Fruit fly (Drosophila melanogaster) whole organism, adult: ENCODE measurements around the gene Zn72D.
A peak's percentile ranks its signal among the peaks of the same experiment; 100 is the strongest.

Experiments used
- CG11617 ChIP-seq: fragments of 200-800 bp; sonication (Bioruptor generic); optimal IDR thresholded peaks from 2 replicates; lab custom pipeline; 2017; ENCODE audit warnings: mild to moderate bottlenecking, missing biosample characterization, missing genetic modification reagents, missing genetic modification characterization
- CG12768 ChIP-seq: fragments of 200-800 bp; sonication (Bioruptor generic); optimal IDR thresholded peaks from 2 replicates; lab custom pipeline; 2017; ENCODE audit warnings: missing biosample characterization, missing genetic modification characterization, mild to moderate bottlenecking, moderate library complexity, missing genetic modification reagents
- CG14711 ChIP-seq: fragments of 200-800 bp; sonication (Bioruptor generic); optimal IDR thresholded peaks from 2 replicates; lab custom pipeline; 2018; ENCODE audit warnings: missing biosample characterization, mild to moderate bottlenecking, missing genetic modification characterization, moderate library complexity
- CG1620 ChIP-seq: fragments of 200-800 bp; sonication (Bioruptor generic); optimal IDR thresholded peaks from 2 replicates; lab custom pipeline; 2016; ENCODE audit warnings: missing biosample characterization, missing genetic modification characterization
- CG33017 ChIP-seq: fragments of 200-800 bp; sonication (Bioruptor generic); optimal IDR thresholded peaks from 2 replicates; lab custom pipeline; 2018; ENCODE audit warnings: missing biosample characterization, mild to moderate bottlenecking, missing genetic modification characterization, moderate library complexity
- CG5204 ChIP-seq: fragments of 200-800 bp; sonication (Bioruptor generic); optimal IDR thresholded peaks from 2 replicates; lab custom pipeline; 2016; ENCODE audit warnings: missing biosample characterization, missing genetic modification characterization
- CG7045 ChIP-seq: fragments of 200-800 bp; sonication (Bioruptor generic); optimal IDR thresholded peaks from 2 replicates; lab custom pipeline; 2017; ENCODE audit warnings: missing biosample characterization, mild to moderate bottlenecking, missing genetic modification characterization
- CG7101 ChIP-seq: fragments of 200-800 bp; sonication (Bioruptor generic); optimal IDR thresholded peaks from 2 replicates; lab custom pipeline; 2018; ENCODE audit warnings: missing biosample characterization, mild to moderate bottlenecking, missing genetic modification characterization, moderate library complexity
- Clk ChIP-seq: fragments of 200-800 bp; sonication (Bioruptor generic); optimal IDR thresholded peaks from 2 replicates; lab custom pipeline; 2017; ENCODE audit warnings: missing biosample characterization, missing genetic modification characterization
- Crg-1 ChIP-seq: fragments of 200-800 bp; sonication (Bioruptor generic); optimal IDR thresholded peaks from 2 replicates; lab custom pipeline; 2016; ENCODE audit warnings: missing biosample characterization, missing genetic modification characterization
- Hr96 ChIP-seq: fragments of 200-800 bp; sonication (Bioruptor generic); optimal IDR thresholded peaks from 2 replicates; lab custom pipeline; 2016; ENCODE audit warnings: missing biosample characterization, missing genetic modification characterization
- Mnt ChIP-seq: fragments of 200-800 bp; sonication (Bioruptor generic); optimal IDR thresholded peaks from 2 replicates; lab custom pipeline; 2016; ENCODE audit warnings: missing biosample characterization, mild to moderate bottlenecking, missing genetic modification characterization
- bab1 ChIP-seq: fragments of 200-800 bp; sonication (Bioruptor generic); optimal IDR thresholded peaks from 3 replicates; lab custom pipeline; 2019; ENCODE audit warnings: missing biosample characterization, mild to moderate bottlenecking, missing genetic modification characterization, moderate library complexity
- cic ChIP-seq: fragments of 200-800 bp; sonication (Bioruptor generic); optimal IDR thresholded peaks from 2 replicates; lab custom pipeline; 2017; ENCODE audit warnings: missing biosample characterization, mild to moderate bottlenecking, missing genetic modification characterization, moderate library complexity
- cnc ChIP-seq, 2 experiments: fragments of >200 bp; optimal IDR thresholded peaks; 2 replicates each; lab custom pipeline; 2017
- kay ChIP-seq: fragments of 200-800 bp; sonication (Bioruptor generic); peaks from one replicate; lab custom pipeline; 2016; ENCODE audit warnings: missing biosample characterization, missing genetic modification characterization, borderline replicate concordance
- ovo ChIP-seq: fragments of 200-800 bp; sonication (Bioruptor generic); optimal IDR thresholded peaks from 2 replicates; lab custom pipeline; 2016; ENCODE audit warnings: missing biosample characterization, missing genetic modification characterization
- pad ChIP-seq: fragments of 200-800 bp; sonication (Bioruptor generic); optimal IDR thresholded peaks from 3 replicates; lab custom pipeline; 2017; ENCODE audit warnings: missing biosample characterization, missing genetic modification characterization, mild to moderate bottlenecking, moderate library complexity, missing genetic modification reagents
- tj ChIP-seq: fragments of 200-800 bp; sonication (Bioruptor generic); optimal IDR thresholded peaks from 3 replicates; lab custom pipeline; 2017; ENCODE audit warnings: missing biosample characterization, mild to moderate bottlenecking, missing genetic modification characterization, moderate library complexity
- toe ChIP-seq: fragments of 200-800 bp; sonication (Bioruptor generic); optimal IDR thresholded peaks from 2 replicates; lab custom pipeline; 2016; ENCODE audit warnings: missing biosample characterization, missing genetic modification characterization

The Zn72D gene

DNA sequence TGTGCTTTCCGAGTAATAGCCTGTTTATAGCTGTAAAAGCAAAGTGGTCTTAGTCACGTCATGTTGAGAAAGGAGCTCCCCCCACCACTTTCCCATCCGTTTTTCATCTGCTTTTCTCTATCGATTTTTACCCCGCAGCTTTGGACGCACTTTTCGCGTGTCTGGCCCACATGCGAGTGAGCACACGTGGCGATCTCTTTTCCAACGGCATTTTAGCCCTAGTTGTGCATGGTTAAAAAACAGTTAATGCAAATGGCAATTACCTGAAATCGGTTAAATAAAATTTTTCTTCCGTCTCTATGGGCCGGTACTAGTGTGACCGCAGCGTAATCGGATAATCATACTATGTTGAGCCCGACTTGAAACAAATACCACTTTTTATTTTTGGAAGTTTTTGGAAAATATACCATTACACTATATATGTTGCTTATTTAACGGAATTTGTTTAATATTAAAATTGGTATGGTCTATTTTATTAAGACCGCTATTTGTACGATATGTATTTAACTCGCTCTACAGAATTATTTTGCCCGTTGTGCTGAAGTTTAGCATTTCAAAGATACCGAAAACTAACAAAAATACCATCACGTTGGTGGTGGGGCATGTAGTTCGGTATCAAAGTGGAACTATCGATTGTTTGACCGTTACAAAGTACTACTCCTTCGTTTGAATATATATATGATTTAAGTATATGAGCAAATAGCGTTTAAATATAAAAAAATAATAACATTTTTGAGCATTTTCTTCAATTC, at the start of gene Zn72D:
TSS of gene Zn72D (minus strand) at position 558 of the 752 bp plus-strand sequence.
- TF ChIP-seq cnc (optimal IDR thresholded peaks at IDR 0.05; lab: Kevin White, UChicago) = no peak
- TF ChIP-seq CG11617 (GFP tag; lab: Kevin White, UChicago) = peak; percentile 29
- no peak for TF ChIP-seq CG1620 (GFP tag; lab: Kevin White, UChicago)
- peak; percentile 35 for TF ChIP-seq bab1 (GFP tag; lab: Kevin White, UChicago)
- no peak for TF ChIP-seq CG14711 (tag; lab: Kevin White, UChicago)
- TF ChIP-seq CG12768 (GFP tag; lab: Kevin White, UChicago) = peak; percentile 65
- peak; percentile 18 for TF ChIP-seq ovo (GFP tag; lab: Kevin White, UChicago)
- peak; percentile 8 for TF ChIP-seq Mnt (GFP tag; lab: Kevin White, UChicago)

DNA sequence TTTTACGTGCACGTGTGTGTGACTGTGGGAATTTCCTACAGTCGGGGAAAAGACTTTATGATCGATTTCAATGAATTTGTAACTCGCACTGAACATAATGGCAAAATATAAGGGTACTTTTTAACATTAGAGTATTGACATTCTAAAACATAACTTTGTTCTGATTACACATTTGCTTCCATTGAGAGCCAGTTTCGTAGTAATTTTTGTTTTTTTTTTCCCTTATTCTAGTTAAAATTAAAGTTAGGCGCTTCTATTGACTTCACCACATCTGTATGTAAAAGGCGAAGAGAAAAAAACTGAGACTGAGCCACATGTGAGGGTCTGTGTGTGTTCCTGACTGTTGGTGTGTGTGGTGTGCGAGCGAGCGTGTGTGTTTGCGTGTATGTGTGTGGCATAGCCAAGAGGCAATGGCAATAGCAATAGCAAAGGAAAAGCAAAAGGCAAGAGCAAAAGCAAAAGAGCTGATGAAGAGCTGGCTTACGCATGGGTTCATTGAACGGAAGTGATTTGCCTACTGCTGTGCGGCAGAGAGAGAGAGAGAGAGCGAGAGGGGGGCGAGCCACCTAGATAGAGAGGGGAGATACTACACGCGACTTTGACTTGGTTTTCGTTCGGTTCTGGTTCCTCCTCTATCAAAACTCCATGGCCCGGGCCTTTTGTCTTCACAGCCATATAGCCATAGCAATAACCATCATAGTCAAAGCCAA, 49.6 kb upstream of the Zn72D start:
- TF ChIP-seq bab1 (GFP tag; lab: Kevin White, UChicago) (no peak), toe (GFP tag; lab: Kevin White, UChicago) (no peak), Clk (no peak), CG5204 (GFP tag; lab: Kevin White, UChicago) (peak; percentile 28), Crg-1 (GFP tag; lab: Kevin White, UChicago) (no peak), ovo (GFP tag; lab: Kevin White, UChicago) (no peak), Hr96 (GFP tag; lab: Kevin White, UChicago) (peak; percentile 44), CG33017 (tag; lab: Kevin White, UChicago) (peak; percentile 27), tj (GFP tag; lab: Kevin White, UChicago) (peak; percentile 3), cic (GFP tag; lab: Kevin White, UChicago) (no peak), CG12768 (GFP tag; lab: Kevin White, UChicago) (peak; percentile 59), CG11617 (GFP tag; lab: Kevin White, UChicago) (peak; percentile 11), CG7101 (tag; lab: Kevin White, UChicago) (no peak), CG14711 (tag; lab: Kevin White, UChicago) (peak; percentile 20), kay (GFP tag; lab: Kevin White, UChicago) (no peak), pad (peak; percentile 9), Mnt (GFP tag; lab: Kevin White, UChicago) (no peak), CG7045 (GFP tag; lab: Kevin White, UChicago) (peak; percentile 57), cnc (optimal IDR thresholded peaks at IDR 0.05; lab: Kevin White, UChicago) (no peak), CG1620 (GFP tag; lab: Kevin White, UChicago) (no peak)

DNA sequence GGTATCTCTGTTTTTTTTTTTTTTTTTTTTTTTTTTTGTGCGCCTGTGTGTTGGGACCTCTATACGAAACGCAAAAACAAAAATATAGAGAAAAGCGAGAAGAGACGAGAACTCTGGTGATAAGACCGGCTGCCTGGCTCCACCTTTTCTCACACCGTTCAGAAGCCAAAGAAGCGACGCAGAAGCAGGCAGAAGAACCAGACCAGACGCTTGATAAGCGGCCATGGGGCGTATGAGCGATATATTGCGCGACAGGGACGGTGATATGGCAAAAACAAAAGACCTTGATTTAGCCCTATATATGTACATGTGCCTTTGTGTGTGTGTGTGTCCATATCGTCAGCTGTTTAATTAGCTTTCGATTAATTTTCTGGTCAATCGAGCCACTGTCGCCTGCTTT, 48.7 kb upstream of the Zn72D start:
- TF ChIP-seq CG1620 (GFP tag; lab: Kevin White, UChicago) (no peak), CG7101 (tag; lab: Kevin White, UChicago) (no peak), Mnt (GFP tag; lab: Kevin White, UChicago) (no peak), cnc (optimal IDR thresholded peaks at IDR 0.05; lab: Kevin White, UChicago) (peak; percentile 42 to 67)

DNA sequence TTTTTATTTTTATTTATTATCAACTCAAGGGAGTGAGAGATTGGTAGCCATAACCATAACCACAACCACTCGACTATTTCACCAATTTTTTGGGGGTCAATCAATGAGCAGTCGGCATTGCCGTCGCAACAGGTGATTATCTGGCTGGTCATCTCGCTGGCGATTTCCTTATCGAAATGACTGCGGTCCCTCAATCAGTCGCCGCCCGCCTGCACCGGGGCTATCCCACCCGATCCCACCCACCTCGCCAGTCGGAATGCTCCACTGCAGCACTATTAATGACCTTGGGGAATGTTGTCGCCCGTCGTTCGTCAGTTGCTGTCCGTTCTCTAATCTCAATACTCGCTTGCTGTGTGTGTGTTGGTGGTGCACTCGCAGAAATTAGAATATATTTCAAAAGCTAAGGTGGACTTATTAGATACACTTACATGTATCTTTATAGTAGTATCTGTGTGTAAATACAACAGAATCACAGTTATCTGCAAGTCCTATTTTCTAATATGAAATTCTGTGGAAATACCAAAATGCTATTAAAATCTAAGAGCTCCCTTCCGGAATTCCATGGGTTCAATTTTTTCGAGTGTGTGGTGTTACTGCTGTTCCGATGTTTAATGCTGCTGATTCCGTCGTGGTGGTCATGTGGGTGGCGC, 48.1 kb upstream of the Zn72D start:
- TF ChIP-seq CG33017 (tag; lab: Kevin White, UChicago) (no peak), CG11617 (GFP tag; lab: Kevin White, UChicago) (no peak), cic (GFP tag; lab: Kevin White, UChicago) (no peak), Clk (no peak), Hr96 (GFP tag; lab: Kevin White, UChicago) (peak; percentile 49), tj (GFP tag; lab: Kevin White, UChicago) (no peak), CG7101 (tag; lab: Kevin White, UChicago) (no peak), Crg-1 (GFP tag; lab: Kevin White, UChicago) (no peak), CG14711 (tag; lab: Kevin White, UChicago) (peak; percentile 33), pad (no peak), CG7045 (GFP tag; lab: Kevin White, UChicago) (peak; percentile 57), Mnt (GFP tag; lab: Kevin White, UChicago) (no peak), CG12768 (GFP tag; lab: Kevin White, UChicago) (no peak), toe (GFP tag; lab: Kevin White, UChicago) (peak; percentile 34), ovo (GFP tag; lab: Kevin White, UChicago) (peak; percentile 6), CG5204 (GFP tag; lab: Kevin White, UChicago) (peak; percentile 56), bab1 (GFP tag; lab: Kevin White, UChicago) (no peak), CG1620 (GFP tag; lab: Kevin White, UChicago) (no peak), kay (GFP tag; lab: Kevin White, UChicago) (peak; percentile 72), cnc (optimal IDR thresholded peaks at IDR 0.05; lab: Kevin White, UChicago) (no peak)

DNA sequence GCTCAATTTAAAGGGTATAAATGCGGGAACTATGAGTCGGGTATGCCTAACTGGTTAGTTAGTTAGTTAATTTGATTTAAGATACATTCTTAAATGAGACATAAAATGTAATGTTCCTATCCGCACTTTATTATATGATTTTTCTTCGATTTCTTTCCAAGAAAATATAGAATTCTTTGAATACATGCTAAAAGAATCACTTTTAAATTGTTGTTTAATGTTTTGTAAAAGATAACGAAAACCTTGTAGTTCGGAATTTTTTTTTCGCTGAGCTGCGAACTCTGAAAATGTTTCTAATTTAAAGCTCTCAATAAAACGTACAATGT, 47.6 kb upstream of the Zn72D start:
- TF ChIP-seq CG5204 (GFP tag; lab: Kevin White, UChicago) = peak; percentile 27
- TF ChIP-seq CG14711 (tag; lab: Kevin White, UChicago) = peak; percentile 9
- no peak for TF ChIP-seq cnc (optimal IDR thresholded peaks at IDR 0.05; lab: Kevin White, UChicago)
- TF ChIP-seq cic (GFP tag; lab: Kevin White, UChicago) = no peak
